Fruit fly (Drosophila melanogaster) whole organism, pupa: ENCODE data around the gene CG13775.
A peak's percentile ranks its signal among the peaks of the same experiment; 100 is the strongest.

Experiments used
- CG10348 ChIP-seq: fragments of 200-800 bp; sonication (Bioruptor generic); IDR thresholded peaks from 2 replicates; pipeline ENCODE4 v1.3.6; 2022; ENCODE audit warnings: missing biosample characterization, missing genetic modification characterization
- CG12605 ChIP-seq: fragments of 200-800 bp; sonication (Bioruptor generic); IDR thresholded peaks from 2 replicates; pipeline ENCODE4 v1.3.6; 2022; ENCODE audit warnings: missing biosample characterization, missing genetic modification characterization
- CG13204 ChIP-seq: fragments of 200-800 bp; sonication (Bioruptor generic); optimal IDR thresholded peaks from 2 replicates; lab custom pipeline; 2018; ENCODE audit warnings: missing biosample characterization, mild to moderate bottlenecking, missing genetic modification characterization, moderate library complexity
- CG14655 ChIP-seq: fragments of 200-800 bp; sonication (Bioruptor generic); optimal IDR thresholded peaks from 3 replicates; lab custom pipeline; 2017; ENCODE audit warnings: mild to moderate bottlenecking, missing biosample characterization, missing genetic modification reagents, missing genetic modification characterization
- CG15710 ChIP-seq: fragments of 200-800 bp; sonication (Bioruptor generic); optimal IDR thresholded peaks from 2 replicates; lab custom pipeline; 2018; ENCODE audit warnings: missing biosample characterization, mild to moderate bottlenecking, missing genetic modification characterization, moderate library complexity
- CG17806 ChIP-seq: fragments of 200-800 bp; sonication (Bioruptor generic); optimal IDR thresholded peaks from 2 replicates; lab custom pipeline; 2018; ENCODE audit warnings: missing biosample characterization, mild to moderate bottlenecking, missing genetic modification characterization, moderate library complexity
- CG32121 ChIP-seq: fragments of 200-800 bp; sonication (Bioruptor generic); IDR thresholded peaks from 2 replicates; pipeline ENCODE4 v1.3.6; 2022; ENCODE audit warnings: missing biosample characterization, missing genetic modification characterization
- CG34367 ChIP-seq: fragments of 200-800 bp; sonication (Bioruptor generic); optimal IDR thresholded peaks from 2 replicates; lab custom pipeline; 2018; ENCODE audit warnings: missing biosample characterization, mild to moderate bottlenecking, missing genetic modification characterization
- CG4496 ChIP-seq: fragments of 200-800 bp; sonication (Bioruptor generic); IDR thresholded peaks from 3 replicates; pipeline ENCODE4 v1.3.6; 2022; ENCODE audit warnings: missing biosample characterization, missing genetic modification characterization
- CG8159 ChIP-seq: fragments of 200-800 bp; sonication (Bioruptor generic); optimal IDR thresholded peaks from 3 replicates; lab custom pipeline; 2018; ENCODE audit warnings: missing biosample characterization, mild to moderate bottlenecking, missing genetic modification characterization, moderate library complexity
- CG8301 ChIP-seq: fragments of 200-800 bp; sonication (Bioruptor generic); optimal IDR thresholded peaks from 2 replicates; lab custom pipeline; 2018; ENCODE audit warnings: missing biosample characterization, mild to moderate bottlenecking, missing genetic modification characterization
- CG9948 ChIP-seq: fragments of 200-800 bp; sonication (Bioruptor generic); optimal IDR thresholded peaks from 2 replicates; lab custom pipeline; 2018; ENCODE audit warnings: missing biosample characterization, mild to moderate bottlenecking, missing genetic modification characterization, moderate library complexity
- D1 ChIP-seq: fragments of 200-800 bp; sonication (Bioruptor generic); optimal IDR thresholded peaks from 2 replicates; lab custom pipeline; 2018; ENCODE audit warnings: missing biosample characterization, mild to moderate bottlenecking, missing genetic modification characterization, moderate library complexity
- EcR ChIP-seq: fragments of 200-800 bp; sonication (Bioruptor generic); optimal IDR thresholded peaks from 3 replicates; lab custom pipeline; 2019; ENCODE audit warnings: missing biosample characterization, missing genetic modification characterization, mild to moderate bottlenecking, moderate library complexity, missing genetic modification reagents
- Ets98B ChIP-seq: fragments of 200-800 bp; sonication (Bioruptor generic); IDR thresholded peaks from 2 replicates; pipeline ENCODE4 v1.3.6; 2022; ENCODE audit warnings: missing biosample characterization, missing genetic modification characterization
- Pif1A ChIP-seq: fragments of 200-800 bp; sonication (Bioruptor generic); optimal IDR thresholded peaks from 3 replicates; lab custom pipeline; 2016; ENCODE audit warnings: missing biosample characterization, missing genetic modification characterization
- Pif1B ChIP-seq: fragments of 200-800 bp; sonication (Bioruptor generic); optimal IDR thresholded peaks from 3 replicates; lab custom pipeline; 2016; ENCODE audit warnings: missing biosample characterization, missing genetic modification characterization
- Snoo ChIP-seq: fragments of 200-800 bp; sonication (Bioruptor generic); optimal IDR thresholded peaks from 3 replicates; lab custom pipeline; 2017; ENCODE audit warnings: missing biosample characterization, mild to moderate bottlenecking, missing genetic modification characterization, inconsistent platforms
- fd96Ca ChIP-seq: fragments of 200-800 bp; sonication (Bioruptor generic); IDR thresholded peaks from 3 replicates; pipeline ENCODE4 v1.3.6; 2022; ENCODE audit warnings: missing biosample characterization, missing genetic modification characterization
- gl ChIP-seq: fragments of 200-800 bp; sonication (Bioruptor generic); optimal IDR thresholded peaks from 2 replicates; lab custom pipeline; 2018; ENCODE audit warnings: missing biosample characterization, mild to moderate bottlenecking, missing genetic modification characterization
- rn ChIP-seq: fragments of 200-800 bp; sonication (Bioruptor generic); IDR thresholded peaks from 2 replicates; pipeline ENCODE4 v1.3.6; 2022; ENCODE audit warnings: missing biosample characterization, missing genetic modification characterization

Gene CG13775

dm6 chr2L:6939698-6940097 is 17.1 kb downstream of the CG13775 start:
- TF ChIP-seq CG32121, result peak; percentile 7; the same call in 1 of the 2 replicates
- no peak for TF ChIP-seq EcR
- TF ChIP-seq rn, result no peak
- TF ChIP-seq Snoo (tag; lab: Kevin White, UChicago), result no peak

- TF ChIP-seq Ets98B (no peak), CG34367 (tag; lab: Kevin White, UChicago) (no peak), rn (no peak), CG8301 (tag; lab: Kevin White, UChicago) (no peak), CG17806 (tag; lab: Kevin White, UChicago) (no peak), CG4496 (no peak), CG32121 (no peak), CG9948 (tag; lab: Kevin White, UChicago) (no peak), fd96Ca (GFP tag; lab: Robert Waterston, UW) (no peak), Pif1A (GFP tag; lab: Kevin White, UChicago) (no peak), CG12605 (no peak), EcR (no peak), CG13204 (GFP tag; lab: Kevin White, UChicago) (no peak), D1 (tag; lab: Kevin White, UChicago) (no peak)
- TF ChIP-seq, all 21 proteins: peak for 0
These were observed 24.9 kb downstream of the CG13775 start, which contains the start of gene CG43232 for dm6 chr2L:6931821-6932220. Gene CG43232 (plus strand): TSS chr2L:6932121.

- no peak for TF ChIP-seq rn
- no peak for TF ChIP-seq Pif1B (GFP tag; lab: Kevin White, UChicago)
- no peak for TF ChIP-seq Pif1A (GFP tag; lab: Kevin White, UChicago)
These were observed 31.6 kb downstream of the CG13775 start for dm6 chr2L:6925114-6925513.

dm6 chr2L:6922091-6922753 is 34.5 kb downstream of the CG13775 start:
- TF ChIP-seq EcR (peak; percentile 81), CG12605 (no peak; the same call in 1 of the 2 replicates), CG8159 (tag; lab: Kevin White, UChicago) (peak; percentile 82), CG32121 (peak; percentile 81), rn (no peak; the same call in 1 of the 2 replicates), CG34367 (tag; lab: Kevin White, UChicago) (peak; percentile 82), CG14655 (GFP tag; lab: Kevin White, UChicago) (no peak), CG17806 (tag; lab: Kevin White, UChicago) (peak; percentile 83), CG8301 (tag; lab: Kevin White, UChicago) (peak; percentile 88), gl (tag; lab: Kevin White, UChicago) (peak; percentile 39), CG4496 (peak; percentile 91; the same call in 1 of the 3 replicates), D1 (tag; lab: Kevin White, UChicago) (no peak), Snoo (tag; lab: Kevin White, UChicago) (peak; percentile 49), Pif1B (GFP tag; lab: Kevin White, UChicago) (peak; percentile 87), fd96Ca (GFP tag; lab: Robert Waterston, UW) (no peak), CG15710 (tag; lab: Kevin White, UChicago) (peak; percentile 74), Ets98B (peak; percentile 90), CG9948 (tag; lab: Kevin White, UChicago) (peak; percentile 80), Pif1A (GFP tag; lab: Kevin White, UChicago) (peak; percentile 85), CG10348 (GFP tag; lab: Robert Waterston, UW) (no peak), CG13204 (GFP tag; lab: Kevin White, UChicago) (no peak)

- 0 out of 3 replicates have a peak, but pooled peaks have one; percentile 18 for TF ChIP-seq CG4496
- no peak for TF ChIP-seq Snoo (tag; lab: Kevin White, UChicago)
- TF ChIP-seq CG8159 (tag; lab: Kevin White, UChicago), result peak; percentile 29
- TF ChIP-seq Pif1B (GFP tag; lab: Kevin White, UChicago), result peak; percentile 3
- peak; percentile 10 for TF ChIP-seq gl (tag; lab: Kevin White, UChicago)
- TF ChIP-seq CG13204 (GFP tag; lab: Kevin White, UChicago), result no peak
- peak; percentile 48; the same call in 1 of the 2 replicates for TF ChIP-seq CG12605
- peak; percentile 96 for TF ChIP-seq EcR
- peak; percentile 14 for TF ChIP-seq CG8301 (tag; lab: Kevin White, UChicago)
- TF ChIP-seq, all 21 proteins: peak for 7
These were observed 35.2 kb downstream of the CG13775 start for dm6 chr2L:6921360-6922090.

dm6 chr2L:6920661-6921359 is 35.9 kb downstream of the CG13775 start, which contains the start of gene Hrb27C:
Gene Hrb27C (plus strand): TSS chr2L:6920704.
- TF ChIP-seq fd96Ca (GFP tag; lab: Robert Waterston, UW) (no peak), CG8159 (tag; lab: Kevin White, UChicago) (no peak), CG32121 (no peak), CG12605 (no peak), CG34367 (tag; lab: Kevin White, UChicago) (no peak), Pif1B (GFP tag; lab: Kevin White, UChicago) (no peak), CG13204 (GFP tag; lab: Kevin White, UChicago) (no peak), CG8301 (tag; lab: Kevin White, UChicago) (no peak), Ets98B (peak; percentile 33; the same call in 1 of the 2 replicates)
